Fruit fly (Drosophila melanogaster): Measurements from ENCODE around the gene ssh.

The ssh gene

dm6 chr3R:24893320-24893955 is 51.3 kb downstream of the ssh start:
- TF ChIP-seq CG17801 (GFP tag; optimal IDR thresholded peaks at IDR 0.05; ENCODE audit: partially characterized antibody): no peak

- TF ChIP-seq CG17801 (GFP tag; optimal IDR thresholded peaks at IDR 0.05; ENCODE audit: partially characterized antibody): no peak
Measured at dm6 chr3R:24890919-24891318, 53.8 kb downstream of the ssh start.

dm6 chr3R:24890217-24890616 is 54.5 kb downstream of the ssh start:
- no peak for TF ChIP-seq CG17801 (GFP tag; optimal IDR thresholded peaks at IDR 0.05; ENCODE audit: partially characterized antibody)

- no peak for TF ChIP-seq CG17801 (GFP tag; optimal IDR thresholded peaks at IDR 0.05; ENCODE audit: partially characterized antibody)
Measured at dm6 chr3R:24889303-24889892, 55.4 kb downstream of the ssh start.

Data from ovary, adult (tissue).